Fruit fly (Drosophila melanogaster) whole organism, embryonic: ENCODE data around the gene CG12177.

Source experiments
- Adf1 ChIP-seq: fragments of 200-800 bp; sonication (Bioruptor generic); IDR thresholded peaks from 2 replicates; pipeline ENCODE4 v1.3.6; 2022; ENCODE audit warnings: missing biosample characterization, missing genetic modification characterization
- Antp ChIP-seq: fragments of 200-800 bp; sonication (Bioruptor generic); optimal IDR thresholded peaks from 3 replicates; lab custom pipeline; 2016; ENCODE audit warnings: missing biosample characterization, missing genetic modification characterization
- CG10366 ChIP-seq: fragments of 200-800 bp; sonication (Bioruptor generic); IDR thresholded peaks from 2 replicates; pipeline ENCODE4 v1.3.6; 2022; ENCODE audit warnings: missing biosample characterization, missing genetic modification characterization
- CG12659 ChIP-seq: fragments of 200-800 bp; sonication (Bioruptor generic); optimal IDR thresholded peaks from 3 replicates; lab custom pipeline; 2017; ENCODE audit warnings: mild to moderate bottlenecking, missing biosample characterization, missing genetic modification reagents, missing genetic modification characterization
- CG16813 ChIP-seq: fragments of 200-800 bp; sonication (Bioruptor generic); IDR thresholded peaks from 3 replicates; pipeline ENCODE4 v1.3.6; 2022; ENCODE audit warnings: missing biosample characterization, missing genetic modification characterization; ENCODE audit not compliant: partially characterized antibody
- CG18476 ChIP-seq: fragments of 200-800 bp; sonication (Bioruptor generic); optimal IDR thresholded peaks from 2 replicates; lab custom pipeline; 2016; ENCODE audit warnings: missing biosample characterization, mild to moderate bottlenecking, missing genetic modification characterization
- CG31224 ChIP-seq: fragments of 200-800 bp; sonication (Bioruptor generic); IDR thresholded peaks from 2 replicates; pipeline ENCODE4 v1.3.6; 2022; ENCODE audit warnings: missing biosample characterization, missing genetic modification characterization
- CG31441 ChIP-seq: fragments of 200-800 bp; sonication (Bioruptor generic); IDR thresholded peaks from 2 replicates; pipeline ENCODE4 v1.3.6; 2022; ENCODE audit warnings: missing biosample characterization, missing genetic modification characterization
- CG3726 ChIP-seq: fragments of 200-800 bp; sonication (Bioruptor generic); IDR thresholded peaks from 3 replicates; pipeline ENCODE4, ENCODE4 v1.3.6; 2022; ENCODE audit warnings: missing biosample characterization, missing genetic modification characterization
- CG3838 ChIP-seq: fragments of 200-800 bp; sonication (Bioruptor generic); optimal IDR thresholded peaks from 3 replicates; lab custom pipeline; 2016; ENCODE audit warnings: missing biosample characterization, missing genetic modification characterization
- CG42726 ChIP-seq: fragments of 200-800 bp; sonication (Bioruptor generic); IDR thresholded peaks from 2 replicates; pipeline ENCODE4 v1.3.6; 2022; ENCODE audit warnings: missing biosample characterization, missing genetic modification characterization; ENCODE audit not compliant: partially characterized antibody
- CG6254 ChIP-seq: fragments of 200-800 bp; sonication (Bioruptor generic); optimal IDR thresholded peaks from 3 replicates; lab custom pipeline; 2017; ENCODE audit warnings: mild to moderate bottlenecking, missing biosample characterization, missing genetic modification reagents, missing genetic modification characterization
- CG6689 ChIP-seq: fragments of 200-800 bp; sonication (Bioruptor generic); IDR thresholded peaks from 2 replicates; pipeline ENCODE4 v1.3.6; 2022; ENCODE audit warnings: missing biosample characterization, missing genetic modification characterization
- CG8089 ChIP-seq: fragments of 200-800 bp; sonication (Bioruptor generic); optimal IDR thresholded peaks from 3 replicates; lab custom pipeline; 2016; ENCODE audit warnings: missing biosample characterization, missing genetic modification characterization
- CG8765 ChIP-seq: fragments of 200-800 bp; sonication (Bioruptor generic); IDR thresholded peaks from 2 replicates; pipeline ENCODE4 v1.3.6; 2022; ENCODE audit warnings: missing biosample characterization, missing genetic modification characterization
- CTCF ChIP-seq: fragments of 200-800 bp; sonication (Bioruptor generic); optimal IDR thresholded peaks from 2 replicates; lab custom pipeline; 2017; ENCODE audit warnings: missing biosample characterization, mild to moderate bottlenecking, missing genetic modification characterization, moderate library complexity
- CoRest ChIP-seq: fragments of 200-800 bp; sonication (Bioruptor generic); optimal IDR thresholded peaks from 3 replicates; lab custom pipeline; 2018; ENCODE audit warnings: missing biosample characterization, mild to moderate bottlenecking, missing genetic modification characterization, moderate library complexity
- Dref ChIP-seq: fragments of 200-800 bp; sonication (Bioruptor generic); IDR thresholded peaks from 2 replicates; pipeline ENCODE4 v1.3.6; 2022; ENCODE audit warnings: missing biosample characterization, missing genetic modification characterization
- ERR ChIP-seq: fragments of 200-800 bp; sonication (Bioruptor generic); optimal IDR thresholded peaks from 2 replicates; lab custom pipeline; 2016; ENCODE audit warnings: missing biosample characterization, missing genetic modification characterization
- H2.0 ChIP-seq: fragments of 200-800 bp; sonication (Bioruptor generic); IDR thresholded peaks from 2 replicates; pipeline ENCODE4 v1.3.6; 2022; ENCODE audit warnings: missing biosample characterization, missing genetic modification characterization
- HLH54F ChIP-seq: fragments of 200-800 bp; sonication (Bioruptor generic); optimal IDR thresholded peaks from 3 replicates; lab custom pipeline; 2016; ENCODE audit warnings: missing biosample characterization, missing genetic modification characterization
- Meics ChIP-seq: fragments of 200-800 bp; sonication (Bioruptor generic); optimal IDR thresholded peaks from 2 replicates; lab custom pipeline; 2017; ENCODE audit warnings: missing biosample characterization, mild to moderate bottlenecking, missing genetic modification characterization
- Oli ChIP-seq: fragments of 200-800 bp; sonication (Bioruptor generic); optimal IDR thresholded peaks from 2 replicates; lab custom pipeline; 2018; ENCODE audit warnings: missing biosample characterization, mild to moderate bottlenecking, missing genetic modification characterization, moderate library complexity
- Pdp1 ChIP-seq, 2 experiments: fragments of 200-800 bp; sonication (Bioruptor generic); optimal IDR thresholded peaks; 3 replicates each; lab custom pipeline; 2016; ENCODE audit warnings: missing biosample characterization in 2 of 2, missing genetic modification characterization in 2 of 2, mild to moderate bottlenecking in 1 of 2, moderate library complexity in 1 of 2
- Ssrp ChIP-seq: fragments of 200-800 bp; sonication (Bioruptor generic); optimal IDR thresholded peaks from 2 replicates; lab custom pipeline; 2018; ENCODE audit warnings: missing biosample characterization, mild to moderate bottlenecking, missing genetic modification characterization, moderate library complexity
- Stat92E ChIP-seq, 3 experiments: fragments of >200 bp in 2 of 3; fragments of 200-800 bp in 1 of 3; sonication (Bioruptor generic) in 1 of 3; optimal IDR thresholded peaks; 2 replicates each; lab custom pipeline; 2017 to 2019; ENCODE audit warnings: missing biosample characterization in 3 of 3, missing genetic modification characterization in 3 of 3, mild to moderate bottlenecking in 1 of 3, moderate library complexity in 1 of 3
- Taf1 ChIP-seq: fragments of 200-800 bp; sonication (Bioruptor generic); IDR thresholded peaks from 2 replicates; pipeline ENCODE4 v1.3.6; 2022; ENCODE audit warnings: missing biosample characterization, missing genetic modification characterization
- Xrp1 ChIP-seq: fragments of 200-800 bp; sonication (Bioruptor generic); IDR thresholded peaks from 2 replicates; pipeline ENCODE4 v1.3.6; 2022; ENCODE audit warnings: missing biosample characterization, missing genetic modification characterization
- ac ChIP-seq: fragments of 200-800 bp; sonication (Bioruptor generic); optimal IDR thresholded peaks from 3 replicates; lab custom pipeline; 2017; ENCODE audit warnings: missing biosample characterization, mild to moderate bottlenecking, missing genetic modification characterization
- ase ChIP-seq: fragments of 200-800 bp; sonication (Bioruptor generic); IDR thresholded peaks from 3 replicates; pipeline ENCODE4 v1.3.6; 2022; ENCODE audit warnings: missing biosample characterization, missing genetic modification characterization
- bab2 ChIP-seq: fragments of 200-800 bp; sonication (Bioruptor generic); optimal IDR thresholded peaks from 2 replicates; lab custom pipeline; 2016; ENCODE audit warnings: missing biosample characterization, missing genetic modification characterization
- bowl ChIP-seq: fragments of 200-800 bp; sonication (Bioruptor generic); IDR thresholded peaks from 2 replicates; pipeline ENCODE4 v1.3.6; 2022; ENCODE audit warnings: missing biosample characterization, missing genetic modification characterization
- br ChIP-seq: fragments of >200 bp; optimal IDR thresholded peaks from 2 replicates; lab custom pipeline; 2017
- crc ChIP-seq: fragments of 200-800 bp; sonication (Bioruptor generic); optimal IDR thresholded peaks from 2 replicates; lab custom pipeline; 2016; ENCODE audit warnings: missing biosample characterization, missing genetic modification characterization
- crp ChIP-seq, 2 experiments: fragments of 200-800 bp; sonication (Bioruptor generic); optimal IDR thresholded peaks; 2 replicates in 1 of 2; 3 replicates in 1 of 2; lab custom pipeline; 2017; ENCODE audit warnings: missing biosample characterization in 2 of 2, missing genetic modification characterization in 2 of 2, mild to moderate bottlenecking in 1 of 2, moderate library complexity in 1 of 2
- fd102C ChIP-seq: fragments of 200-800 bp; sonication (Bioruptor generic); optimal IDR thresholded peaks from 2 replicates; lab custom pipeline; 2018; ENCODE audit warnings: missing biosample characterization, mild to moderate bottlenecking, missing genetic modification characterization, moderate library complexity
- fd64A ChIP-seq: fragments of 200-800 bp; sonication (Bioruptor generic); optimal IDR thresholded peaks from 3 replicates; lab custom pipeline; 2018; ENCODE audit warnings: missing biosample characterization, mild to moderate bottlenecking, missing genetic modification characterization
- fru ChIP-seq: fragments of >200 bp; optimal IDR thresholded peaks from 2 replicates; lab custom pipeline; 2017
- hb ChIP-seq: fragments of 200-800 bp; sonication (Bioruptor generic); IDR thresholded peaks from 3 replicates; pipeline ENCODE4 v1.3.6; 2022; ENCODE audit warnings: missing biosample characterization, missing genetic modification characterization; ENCODE audit not compliant: partially characterized antibody
- jing ChIP-seq: fragments of 200-800 bp; sonication (Bioruptor generic); optimal IDR thresholded peaks from 2 replicates; lab custom pipeline; 2018; ENCODE audit warnings: missing biosample characterization, mild to moderate bottlenecking, missing genetic modification characterization
- kah ChIP-seq: fragments of 200-800 bp; sonication (Bioruptor generic); optimal IDR thresholded peaks from 2 replicates; lab custom pipeline; 2018; ENCODE audit warnings: missing biosample characterization, mild to moderate bottlenecking, missing genetic modification characterization
- lov ChIP-seq, 2 experiments: fragments of 200-800 bp in 1 of 2; fragments of >200 bp in 1 of 2; sonication (Bioruptor generic) in 1 of 2; IDR thresholded peaks in 1 of 2; optimal IDR thresholded peaks in 1 of 2; 2 replicates in 1 of 2; 3 replicates in 1 of 2; pipeline versions ENCODE4 v1.3.6 to Lab custom; 2017 to 2022; ENCODE audit warnings: missing biosample characterization in 1 of 2, missing genetic modification characterization in 1 of 2
- mam ChIP-seq: fragments of 200-800 bp; sonication (Bioruptor generic); optimal IDR thresholded peaks from 3 replicates; lab custom pipeline; 2016; ENCODE audit warnings: missing biosample characterization, missing genetic modification characterization
- nau ChIP-seq: fragments of 200-800 bp; sonication (Bioruptor generic); optimal IDR thresholded peaks from 3 replicates; lab custom pipeline; 2017; ENCODE audit warnings: missing biosample characterization, mild to moderate bottlenecking, missing genetic modification characterization, missing genetic modification reagents
- otp ChIP-seq: fragments of 200-800 bp; sonication (Bioruptor generic); IDR thresholded peaks from 3 replicates; pipeline ENCODE4, ENCODE4 v1.3.6; 2022; ENCODE audit warnings: missing biosample characterization, missing genetic modification characterization
- p53 ChIP-seq: fragments of 200-800 bp; sonication (Bioruptor generic); optimal IDR thresholded peaks from 2 replicates; lab custom pipeline; 2016; ENCODE audit warnings: missing biosample characterization, missing genetic modification characterization
- rib ChIP-seq: fragments of 200-800 bp; sonication (Bioruptor generic); IDR thresholded peaks from 2 replicates; pipeline ENCODE4 v1.3.6; 2022; ENCODE audit warnings: missing biosample characterization, missing genetic modification characterization
- slp2 ChIP-seq: fragments of 200-800 bp; sonication (Bioruptor generic); optimal IDR thresholded peaks from 2 replicates; lab custom pipeline; 2016; ENCODE audit warnings: missing biosample characterization, missing genetic modification characterization
- sr ChIP-seq: fragments of 200-800 bp; sonication (Bioruptor generic); IDR thresholded peaks from 3 replicates; pipeline ENCODE4 v1.3.6; 2022; ENCODE audit warnings: missing biosample characterization, missing genetic modification characterization
- tio ChIP-seq: fragments of 200-800 bp; sonication (Bioruptor generic); optimal IDR thresholded peaks from 2 replicates; lab custom pipeline; 2017; ENCODE audit warnings: missing biosample characterization, missing genetic modification characterization, inconsistent platforms
- ttk ChIP-seq: fragments of 200-800 bp; sonication (Bioruptor generic); IDR thresholded peaks from 2 replicates; pipeline ENCODE4 v2.1.2; 2022; ENCODE audit warnings: missing biosample characterization, missing genetic modification characterization
- unc-4 ChIP-seq: fragments of 200-800 bp; sonication (Bioruptor generic); IDR thresholded peaks from 2 replicates; pipeline ENCODE4 v1.3.6; 2022; ENCODE audit warnings: missing biosample characterization, missing genetic modification characterization; ENCODE audit not compliant: partially characterized antibody

Gene CG12177

dm6 chrX:13643961-13644360 lies 36.3 kb downstream of the CG12177 start (continued):
- TF ChIP-seq CG31441 (GFP tag; lab: Robert Waterston, UW): peak; percentile 57
- TF ChIP-seq fru (lab: Kevin White, UChicago): no peak
- TF ChIP-seq CG12659 (GFP tag; lab: Kevin White, UChicago): peak; percentile 37
- no peak for TF ChIP-seq unc-4 (GFP tag; lab: Robert Waterston, UW)
- no peak for TF ChIP-seq fd102C (GFP tag; lab: Kevin White, UChicago)
- TF ChIP-seq CG3726 (GFP tag; lab: Robert Waterston, UW): no peak
- TF ChIP-seq Oli: peak; percentile 29
- TF ChIP-seq CG3838: no peak
- TF ChIP-seq Meics (GFP tag; lab: Kevin White, UChicago): peak; percentile 51
- TF ChIP-seq Adf1 (GFP tag; lab: Robert Waterston, UW): no peak
- TF ChIP-seq crp (GFP tag; optimal IDR thresholded peaks at IDR 0.05; lab: Kevin White, UChicago): no peak
- no peak for TF ChIP-seq fd64A (GFP tag; lab: Kevin White, UChicago)
- TF ChIP-seq Stat92E (GFP tag; optimal IDR thresholded peaks at IDR 0.05; lab: Kevin White, UChicago): no peak
- TF ChIP-seq CG8089: peak; percentile 46
- TF ChIP-seq HLH54F (GFP tag; lab: Kevin White, UChicago): peak; percentile 11
- TF ChIP-seq hb (GFP tag; lab: Robert Waterston, UW): no peak
- no peak for TF ChIP-seq Dref (GFP tag; lab: Robert Waterston, UW)
- peak; percentile 21; the same call in 1 of the 2 replicates for TF ChIP-seq CG31224 (GFP tag; lab: Robert Waterston, UW)
- peak; percentile 44 for TF ChIP-seq CG18476 (GFP tag; lab: Kevin White, UChicago)
- TF ChIP-seq ac (GFP tag; lab: Kevin White, UChicago): no peak
- peak; percentile 46; the same call in 1 of the 2 replicates for TF ChIP-seq bowl (GFP tag; lab: Robert Waterston, UW)
- TF ChIP-seq CG42726 (GFP tag; lab: Robert Waterston, UW): no peak
- TF ChIP-seq tio: no peak
- TF ChIP-seq nau (GFP tag; lab: Kevin White, UChicago): peak; percentile 13
- peak; percentile 42; the same call in 1 of the 2 replicates for TF ChIP-seq H2.0 (GFP tag; lab: Robert Waterston, UW)
- peak; percentile 39 for TF ChIP-seq CG6254 (GFP tag; lab: Kevin White, UChicago)
- TF ChIP-seq Xrp1 (GFP tag; lab: Robert Waterston, UW): peak; percentile 74
- no peak for TF ChIP-seq kah
- TF ChIP-seq sr (GFP tag; lab: Robert Waterston, UW): no peak
- TF ChIP-seq Taf1 (GFP tag; lab: Robert Waterston, UW): 0 out of 2 replicates have a peak, but pooled peaks have one; percentile 9
- TF ChIP-seq p53 (GFP tag; lab: Kevin White, UChicago): no peak
- peak; percentile 10 for TF ChIP-seq CoRest (tag; lab: Kevin White, UChicago)
- TF ChIP-seq Antp (GFP tag; lab: Kevin White, UChicago): peak; percentile 34
- peak; percentile 71 for TF ChIP-seq CG6689 (GFP tag; lab: Robert Waterston, UW)
- peak; percentile 66; the same call in 2 of the 3 replicates for TF ChIP-seq ase (GFP tag; lab: Robert Waterston, UW)
- TF ChIP-seq rib (GFP tag; lab: Robert Waterston, UW): no peak
- TF ChIP-seq ttk (GFP tag; lab: Robert Waterston, UW): peak; percentile 71
- peak; percentile 26 to 61 for TF ChIP-seq Pdp1 (GFP tag; optimal IDR thresholded peaks at IDR 0.05; lab: Kevin White, UChicago)
- TF ChIP-seq br (lab: Kevin White, UChicago): no peak
- no peak for TF ChIP-seq mam (GFP tag; lab: Kevin White, UChicago)
- TF ChIP-seq slp2 (GFP tag; lab: Kevin White, UChicago): peak; percentile 15
- no peak for TF ChIP-seq crc (GFP tag; lab: Kevin White, UChicago)
- TF ChIP-seq lov (optimal IDR thresholded peaks at IDR 0.05; lab: Kevin White, UChicago): no peak
- no peak for TF ChIP-seq lov (GFP tag; IDR thresholded peaks at IDR 0.05; lab: Robert Waterston, UW)
- no peak for TF ChIP-seq CG8765 (GFP tag; lab: Robert Waterston, UW)
- TF ChIP-seq CG10366: peak; percentile 28
- TF ChIP-seq CG16813 (GFP tag; lab: Robert Waterston, UW): no peak
- TF ChIP-seq ERR (GFP tag; lab: Kevin White, UChicago): no peak
- TF ChIP-seq otp (GFP tag; lab: Robert Waterston, UW): peak; percentile 58; the same call in 1 of the 3 replicates
- TF ChIP-seq CTCF (GFP tag; lab: Kevin White, UChicago): no peak
- peak; percentile 48 for TF ChIP-seq bab2
- peak; percentile 37 for TF ChIP-seq jing
- peak; percentile 37 for TF ChIP-seq Ssrp (tag; lab: Kevin White, UChicago)
